Worm (Caenorhabditis elegans): ENCODE results near the gene C16C4.1.

ce11 chrII:1869120-1869519, 24.9 kb upstream of the C16C4.1 start, which contains the start of gene math-14:
- TF ChIP-seq ama-1 (optimal IDR thresholded peaks at IDR 0.05) = no peak
- no peak for TF ChIP-seq ceh-13 (GFP tag; optimal IDR thresholded peaks at IDR 0.05)
- TF ChIP-seq ets-7 (tag; optimal IDR thresholded peaks at IDR 0.05) = no peak
- no peak for TF ChIP-seq tbx-37 (GFP tag; conservative IDR thresholded peaks at IDR 0.05)
- TF ChIP-seq tbx-11 (GFP tag; IDR thresholded peaks at IDR 0.05) = no peak
- TF ChIP-seq aly-1 (tag; optimal IDR thresholded peaks at IDR 0.05) = no peak
- no peak for TF ChIP-seq tra-4 (tag; optimal IDR thresholded peaks at IDR 0.05)
- TF ChIP-seq scrt-1 (GFP tag; IDR thresholded peaks at IDR 0.05) = no peak
